Fruit fly (Drosophila melanogaster) S2 (cell line): ENCODE measurements around the gene Cpr64Ad.

Experiments
- CG8478 ChIP-seq: fragments of >200 bp; optimal IDR thresholded peaks from 2 replicates; lab custom pipeline; 2018
- CTCF ChIP-seq, 2 experiments: fragments of >200 bp; optimal IDR thresholded peaks; 2 replicates each; lab custom pipeline; 2018

dm6 chr3L:4204867-4205266 lies 10.3 kb upstream of the Cpr64Ad start:
- no peak for TF ChIP-seq CTCF (optimal IDR thresholded peaks at IDR 0.05; lab: Kevin White, UChicago)
- no peak for TF ChIP-seq CG8478 (lab: Kevin White, UChicago)
